Worm (Caenorhabditis elegans): ENCODE data around the gene cpna-2.

The cpna-2 gene

DNA sequence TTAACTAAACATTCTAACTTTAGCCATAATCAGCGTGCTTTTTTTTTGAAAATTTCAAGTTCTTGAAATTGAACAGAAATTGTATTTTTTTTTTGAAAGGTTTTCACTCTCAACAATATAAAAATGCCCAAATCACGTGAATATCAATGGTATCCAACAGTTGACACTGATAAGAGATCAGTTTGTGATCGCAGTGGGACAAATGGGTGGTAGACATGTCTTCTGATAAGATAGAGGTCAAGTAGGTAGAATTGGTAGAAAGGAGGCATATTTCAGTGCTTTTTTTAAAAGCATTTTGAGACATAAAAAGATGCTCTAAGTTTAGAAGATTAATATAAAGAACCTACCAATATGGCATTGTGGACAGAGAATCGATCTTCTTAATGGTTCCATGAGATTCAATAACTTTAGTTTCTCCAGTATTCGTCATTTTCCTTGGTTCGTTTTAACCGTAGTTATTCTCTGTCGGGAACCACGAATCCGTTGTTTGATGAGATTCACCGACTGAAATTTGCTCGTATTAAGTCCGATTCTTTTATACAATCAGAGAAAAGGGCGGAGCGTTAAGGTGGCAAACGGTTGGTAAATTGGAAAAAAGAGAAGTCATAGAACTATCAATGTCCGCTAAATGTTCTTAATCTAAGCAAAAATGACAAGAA, 52.7 kb downstream of the cpna-2 start, which contains the start of gene mthf-1 (continued):
- TF ChIP-seq lin-15B (tag; optimal IDR thresholded peaks at IDR 0.05), result no peak
- no peak for TF ChIP-seq F44E2.7 (GFP tag; IDR thresholded peaks at IDR 0.05)
- TF ChIP-seq rbr-2 (tag; optimal IDR thresholded peaks at IDR 0.05), result no peak
- TF ChIP-seq ctbp-1 (GFP tag; IDR thresholded peaks at IDR 0.05), result no peak
- TF ChIP-seq snpc-1.2 (GFP tag; IDR thresholded peaks at IDR 0.05), result no peak
- TF ChIP-seq daf-16 (GFP tag; optimal IDR thresholded peaks at IDR 0.05), result no peak
- TF ChIP-seq daf-16 (tag; optimal IDR thresholded peaks at IDR 0.05), result peak; percentile 73
- TF ChIP-seq nhr-25 (tag; optimal IDR thresholded peaks at IDR 0.05; ENCODE audit: borderline replicate concordance, insufficient read depth), result no peak
- TF ChIP-seq saeg-2 (GFP tag; IDR thresholded peaks at IDR 0.05), result no peak
- no peak for TF ChIP-seq F37D6.2 (tag; optimal IDR thresholded peaks at IDR 0.05)
- no peak for TF ChIP-seq skn-1 (tag; optimal IDR thresholded peaks at IDR 0.05)
- TF ChIP-seq ceh-28 (tag; optimal IDR thresholded peaks at IDR 0.05), result no peak
- no peak for TF ChIP-seq mxl-2 (GFP tag; conservative IDR thresholded peaks at IDR 0.05)
- no peak for TF ChIP-seq lir-3 (tag; optimal IDR thresholded peaks at IDR 0.05)
- TF ChIP-seq mdt-29 (GFP tag; IDR thresholded peaks at IDR 0.05), result no peak
- peak; percentile 15 for TF ChIP-seq T20F7.1 (GFP tag; optimal IDR thresholded peaks at IDR 0.05)
- TF ChIP-seq unc-130 (GFP tag; optimal IDR thresholded peaks at IDR 0.05), result no peak

ce11 chrII:7778273-7778672, 53.6 kb downstream of the cpna-2 start:
- TF ChIP-seq daf-16 (GFP tag; optimal IDR thresholded peaks at IDR 0.05) (no peak), daf-16 (tag; optimal IDR thresholded peaks at IDR 0.05) (peak; percentile 97), aha-1 (tag) (peak; percentile 34), nhr-237 (tag; optimal IDR thresholded peaks at IDR 0.05) (no peak), zip-2 (tag; optimal IDR thresholded peaks at IDR 0.05) (no peak), dve-1 (tag; optimal IDR thresholded peaks at IDR 0.05; ENCODE audit: insufficient read depth) (peak; percentile 22)

- peak; percentile 88 for TF ChIP-seq lin-38 (GFP tag; IDR thresholded peaks at IDR 0.05)
- TF ChIP-seq hif-1 (tag; optimal IDR thresholded peaks at IDR 0.05), result no peak
- TF ChIP-seq dpl-1 (GFP tag; optimal IDR thresholded peaks at IDR 0.05), result peak; percentile 67
- peak in 1 of 2 experiments; percentile 41 for TF ChIP-seq lsy-2 (tag; optimal IDR thresholded peaks at IDR 0.05)
- TF ChIP-seq zfp-3 (GFP tag; conservative IDR thresholded peaks at IDR 0.05), result no peak
- TF ChIP-seq pha-4 (GFP tag; IDR thresholded peaks at IDR 0.05), result no peak
- peak; percentile 9 for TF ChIP-seq pha-4 (tag; optimal IDR thresholded peaks at IDR 0.05)
- TF ChIP-seq mes-2 (tag; optimal IDR thresholded peaks at IDR 0.05; ENCODE audit: poor library complexity, severe bottlenecking), result peak; percentile 62
These were observed 56.5 kb downstream of the cpna-2 start, which contains the start of the genes snpc-1.1 and spdl-1 for ce11 chrII:7781102-7781616. snpc-1.1 (minus strand) TSS chrII:7781301. spdl-1 (plus strand) TSS chrII:7781566.

DNA sequence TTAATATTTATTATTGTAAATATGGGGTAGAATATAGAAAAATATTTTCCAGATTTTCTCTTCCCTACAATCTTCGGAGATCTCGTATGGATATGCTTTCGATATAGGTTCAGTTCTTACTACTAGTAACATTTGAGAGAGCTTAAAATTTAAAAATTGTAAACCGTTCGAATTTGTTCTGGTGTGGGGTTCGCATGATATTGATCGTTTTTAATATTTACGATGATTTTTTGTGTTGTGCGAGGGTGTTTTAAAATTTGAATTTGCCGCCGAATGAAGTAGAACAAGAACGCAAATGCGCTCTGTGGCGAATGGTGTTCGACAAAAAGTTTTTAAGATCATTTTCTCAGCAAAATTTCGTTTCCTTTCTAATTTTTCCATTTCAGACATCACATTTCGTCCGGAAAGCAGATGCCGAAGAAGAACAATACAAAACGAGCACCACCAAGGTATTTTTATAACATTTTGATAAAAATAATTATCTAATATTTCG, 58.8 kb downstream of the cpna-2 start, which contains the start of gene skr-17:
TSS of gene skr-17 (plus strand) at position 51 of the 493 bp plus-strand sequence.
- no peak for TF ChIP-seq lin-15B (tag; optimal IDR thresholded peaks at IDR 0.05)
- no peak for TF ChIP-seq nhr-10 (tag; optimal IDR thresholded peaks at IDR 0.05)
- no peak for TF ChIP-seq nhr-77 (tag; optimal IDR thresholded peaks at IDR 0.05)
- TF ChIP-seq nhr-41 (GFP tag; IDR thresholded peaks at IDR 0.05), result no peak
- TF ChIP-seq lin-38 (GFP tag; IDR thresholded peaks at IDR 0.05), result peak; percentile 62
- TF ChIP-seq unc-62 (GFP tag; optimal IDR thresholded peaks at IDR 0.05 in 1 of 2), result peak in 1 of 2 experiments; percentile 11
- no peak for TF ChIP-seq unc-62 (tag; optimal IDR thresholded peaks at IDR 0.05)
- no peak for TF ChIP-seq F49E8.2 (tag; optimal IDR thresholded peaks at IDR 0.05; ENCODE audit: borderline replicate concordance)
